Worm (Caenorhabditis elegans) whole organism, late embryonic: Measurements from ENCODE around the gene AH6.17.

Experiments used
- C38D4.7 ChIP-seq: fragments of 200-800 bp; sonication (Bioruptor generic); optimal IDR thresholded peaks from 2 replicates; lab custom pipeline; 2018; ENCODE audit warnings: mild to moderate bottlenecking, missing genetic modification characterization, moderate library complexity, missing compliant biosample characterization
- K09A11.1 ChIP-seq: sonication (generic microtip); optimal IDR thresholded peaks from 2 replicates; lab custom pipeline; 2017; ENCODE audit warnings: antibody characterized with exemption, mild to moderate bottlenecking, missing genetic modification characterization, missing compliant biosample characterization; ENCODE audit not compliant: insufficient read depth
- T23F11.4 ChIP-seq: fragments of 200-800 bp; sonication (Bioruptor generic); optimal IDR thresholded peaks from 2 replicates; lab custom pipeline; 2018; ENCODE audit warnings: mild to moderate bottlenecking, missing genetic modification characterization, missing compliant biosample characterization
- Y22D7AL.16 ChIP-seq: sonication (generic microtip); optimal IDR thresholded peaks from 2 replicates; lab custom pipeline; 2016; ENCODE audit warnings: missing genetic modification characterization, missing compliant biosample characterization
- ama-1 ChIP-seq: fragments of 150-350 bp; optimal IDR thresholded peaks from 2 replicates; lab custom pipeline; 2014
- ceh-14 ChIP-seq: sonication (generic microtip); optimal IDR thresholded peaks from 2 replicates; lab custom pipeline; 2016; ENCODE audit warnings: missing genotype, missing genetic modification characterization, missing compliant biosample characterization
- ceh-18 ChIP-seq: sonication (generic microtip); optimal IDR thresholded peaks from 2 replicates; lab custom pipeline; 2016; ENCODE audit warnings: missing genetic modification characterization, missing compliant biosample characterization
- ceh-2 ChIP-seq: sonication (generic microtip); optimal IDR thresholded peaks from 2 replicates; lab custom pipeline; 2016; ENCODE audit warnings: missing genotype, missing genetic modification characterization, missing compliant biosample characterization
- ceh-31 ChIP-seq: sonication (generic microtip); optimal IDR thresholded peaks from 2 replicates; lab custom pipeline; 2016; ENCODE audit warnings: missing genetic modification characterization, missing compliant biosample characterization
- ceh-45 ChIP-seq: fragments of 200-800 bp; sonication (Bioruptor generic); IDR thresholded peaks from 2 replicates; pipeline ENCODE4 v1.3.6; 2022; ENCODE audit warnings: missing genetic modification reagents, missing genetic modification characterization, missing compliant biosample characterization
- ceh-6 ChIP-seq: fragments of 200-800 bp; sonication (Bioruptor generic); optimal IDR thresholded peaks from 2 replicates; lab custom pipeline; 2018; ENCODE audit warnings: mild to moderate bottlenecking, missing genetic modification characterization, missing compliant biosample characterization
- che-1 ChIP-seq: sonication (generic microtip); optimal IDR thresholded peaks from 2 replicates; lab custom pipeline; 2016; ENCODE audit warnings: mild to moderate bottlenecking, missing genetic modification characterization, missing compliant biosample characterization
- dmd-4 ChIP-seq: sonication (generic microtip); optimal IDR thresholded peaks from 2 replicates; lab custom pipeline; 2016; ENCODE audit warnings: borderline replicate concordance, missing genetic modification characterization, missing compliant biosample characterization
- elt-2 ChIP-seq: sonication (generic microtip); optimal IDR thresholded peaks from 2 replicates; lab custom pipeline; 2016; ENCODE audit warnings: missing genetic modification reagents, missing genetic modification characterization, missing compliant biosample characterization
- eyg-1 ChIP-seq: sonication (generic microtip); optimal IDR thresholded peaks from 2 replicates; lab custom pipeline; 2016; ENCODE audit warnings: missing genotype, missing genetic modification characterization, missing compliant biosample characterization
- hlh-15 ChIP-seq: sonication (generic microtip); optimal IDR thresholded peaks from 2 replicates; lab custom pipeline; 2016; ENCODE audit warnings: missing genetic modification characterization, missing compliant biosample characterization
- lim-6 ChIP-seq: sonication (generic microtip); optimal IDR thresholded peaks from 2 replicates; lab custom pipeline; 2016; ENCODE audit warnings: missing genetic modification characterization, missing compliant biosample characterization
- mec-3 ChIP-seq: sonication (generic microtip); optimal IDR thresholded peaks from 2 replicates; lab custom pipeline; 2016; ENCODE audit warnings: borderline replicate concordance, missing genetic modification characterization, missing compliant biosample characterization
- nhr-11 ChIP-seq: fragments of 150-350 bp; optimal IDR thresholded peaks from 2 replicates; lab custom pipeline; 2014; ENCODE audit warnings: missing biosample characterization, missing genetic modification characterization
- npax-4 ChIP-seq: sonication (generic microtip); optimal IDR thresholded peaks from 2 replicates; lab custom pipeline; 2016; ENCODE audit warnings: missing genetic modification characterization, missing compliant biosample characterization
- pag-3 ChIP-seq: sonication (generic microtip); optimal IDR thresholded peaks from 2 replicates; lab custom pipeline; 2016; ENCODE audit warnings: missing compliant biosample characterization, missing genetic modification characterization, borderline replicate concordance
- pat-9 ChIP-seq: fragments of 200-800 bp; sonication (Bioruptor generic); optimal IDR thresholded peaks from 2 replicates; lab custom pipeline; 2018; ENCODE audit warnings: mild to moderate bottlenecking, missing genetic modification characterization, moderate library complexity, missing compliant biosample characterization
- pha-2 ChIP-seq: sonication (generic microtip); optimal IDR thresholded peaks from 2 replicates; lab custom pipeline; 2017; ENCODE audit warnings: mild to moderate bottlenecking, missing genetic modification characterization, missing compliant biosample characterization
- pha-4 ChIP-seq: fragments of 150-350 bp; optimal IDR thresholded peaks from 2 replicates; lab custom pipeline; 2018; ENCODE audit warnings: missing biosample characterization, missing genetic modification reagents, missing genetic modification characterization
- pqm-1 ChIP-seq: sonication (generic microtip); optimal IDR thresholded peaks from 2 replicates; lab custom pipeline; 2016; ENCODE audit warnings: missing genetic modification characterization, missing compliant biosample characterization
- pros-1 ChIP-seq: fragments of 150-350 bp; optimal IDR thresholded peaks from 2 replicates; lab custom pipeline; 2014; ENCODE audit warnings: missing biosample characterization, missing genetic modification reagents, missing genetic modification characterization
- sox-2 ChIP-seq: fragments of 200-800 bp; sonication (Bioruptor generic); IDR thresholded peaks from 2 replicates; pipeline ENCODE4 v1.3.6; 2022; ENCODE audit warnings: missing genetic modification reagents, missing genetic modification characterization, missing compliant biosample characterization
- syd-9 ChIP-seq: sonication (generic microtip); optimal IDR thresholded peaks from 2 replicates; lab custom pipeline; 2016; ENCODE audit warnings: mild to moderate bottlenecking, missing genetic modification characterization, moderate library complexity, missing compliant biosample characterization
- tbx-2 ChIP-seq: sonication (generic microtip); optimal IDR thresholded peaks from 2 replicates; lab custom pipeline; 2016; ENCODE audit warnings: missing genetic modification characterization, missing compliant biosample characterization
- tbx-7 ChIP-seq: sonication (generic microtip); optimal IDR thresholded peaks from 2 replicates; lab custom pipeline; 2016; ENCODE audit warnings: missing genotype, missing genetic modification characterization, missing compliant biosample characterization
- ttx-3 ChIP-seq: sonication (generic microtip); optimal IDR thresholded peaks from 2 replicates; lab custom pipeline; 2016; ENCODE audit warnings: missing genetic modification reagents, missing genetic modification characterization, missing compliant biosample characterization
- unc-3 ChIP-seq, 2 experiments: fragments of 200-800 bp in 1 of 2; sonication (Bioruptor generic) in 1 of 2; sonication (generic microtip) in 1 of 2; conservative IDR thresholded peaks in 1 of 2; optimal IDR thresholded peaks in 1 of 2; 2 replicates each; pipeline versions ENCODE4 v1.3.6 to Lab custom; 2016 to 2022; ENCODE audit warnings: missing compliant biosample characterization in 2 of 2, missing genetic modification characterization in 2 of 2, missing genetic modification reagents in 1 of 2
- unc-55 ChIP-seq: sonication (generic microtip); optimal IDR thresholded peaks from 2 replicates; lab custom pipeline; 2017; ENCODE audit warnings: missing biosample characterization, missing genetic modification reagents, missing genetic modification characterization
- zip-5 ChIP-seq: sonication (generic microtip); optimal IDR thresholded peaks from 2 replicates; lab custom pipeline; 2016; ENCODE audit warnings: missing genetic modification characterization, missing compliant biosample characterization

The AH6.17 gene

ce11 chrII:9522986-9523385 is at the start of gene AH6.17:
Gene AH6.17, plus strand, starts transcription at chrII:9523170.
- TF ChIP-seq nhr-11 (tag; lab: Kevin White, UChicago) (no peak), pros-1 (tag; lab: Kevin White, UChicago) (no peak), C38D4.7 (GFP tag; lab: Kevin White, UChicago) (no peak), ceh-18 (tag; lab: Kevin White, UChicago) (no peak), elt-2 (no peak), K09A11.1 (tag; lab: Kevin White, UChicago) (no peak), ceh-14 (no peak), hlh-15 (no peak), mec-3 (tag; lab: Kevin White, UChicago) (no peak), pat-9 (tag; lab: Kevin White, UChicago) (no peak), zip-5 (tag; lab: Kevin White, UChicago) (no peak), tbx-7 (tag; lab: Kevin White, UChicago) (no peak), sox-2 (no peak), ttx-3 (tag; lab: Kevin White, UChicago) (no peak), che-1 (no peak), ceh-2 (no peak), pha-2 (tag; lab: Kevin White, UChicago) (no peak), Y22D7AL.16 (tag; lab: Kevin White, UChicago) (no peak)

ce11 chrII:9474367-9475105 is 48.4 kb upstream of the AH6.17 start, which contains the start of the genes chil-25 and chil-26:
Gene chil-25, minus strand, starts transcription at chrII:9474467.
Gene chil-26, plus strand, starts transcription at chrII:9475055.
- TF ChIP-seq pqm-1 (no peak), pha-2 (tag; lab: Kevin White, UChicago) (no peak), dmd-4 (tag; lab: Kevin White, UChicago) (no peak), sox-2 (no peak), tbx-2 (tag; lab: Kevin White, UChicago) (no peak), ceh-18 (tag; lab: Kevin White, UChicago) (no peak), ceh-45 (GFP tag; lab: Robert Waterston, UW) (no peak)

- no peak for TF ChIP-seq ceh-6 (GFP tag; lab: Kevin White, UChicago)
- TF ChIP-seq zip-5 (tag; lab: Kevin White, UChicago): no peak
- no peak for TF ChIP-seq ceh-14
- TF ChIP-seq lim-6 (tag; lab: Kevin White, UChicago): no peak
- no peak for TF ChIP-seq ama-1
- no peak for TF ChIP-seq pqm-1
- no peak for TF ChIP-seq unc-3 (GFP tag; conservative IDR thresholded peaks at IDR 0.05; lab: Robert Waterston, UW)
- TF ChIP-seq unc-3 (tag; optimal IDR thresholded peaks at IDR 0.05; lab: Kevin White, UChicago): no peak
- TF ChIP-seq, all 69 proteins: peak for 0
Measured at ce11 chrII:9477567-9477966, 45.4 kb upstream of the AH6.17 start, which contains the start of gene chil-27. Gene chil-27, plus strand, starts transcription at chrII:9477867.

DNA sequence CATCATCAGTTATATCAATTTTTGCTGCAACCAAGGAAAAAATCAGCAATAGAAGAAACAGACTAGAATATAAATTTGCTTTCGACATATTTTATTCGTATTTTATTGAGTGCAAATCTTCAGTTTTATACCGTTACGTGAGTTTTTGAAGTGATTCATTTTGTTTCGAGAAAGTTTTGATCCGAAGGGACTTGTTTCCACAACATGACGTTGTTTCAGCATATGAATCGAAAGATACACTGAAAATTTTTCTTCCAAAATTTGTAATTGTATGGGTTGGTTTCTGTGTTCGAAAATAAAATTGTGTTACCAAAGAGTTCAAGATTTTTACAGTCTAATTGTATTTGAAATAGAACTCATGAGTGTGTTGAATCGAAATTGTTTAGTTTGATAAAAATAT is 43.0 kb upstream of the AH6.17 start, which contains the start of gene T19H5.7:
Gene T19H5.7 (minus strand): TSS at position 101 of the 400 bp plus-strand sequence.
- no peak for TF ChIP-seq unc-55 (GFP tag; lab: Kevin White, UChicago)

DNA sequence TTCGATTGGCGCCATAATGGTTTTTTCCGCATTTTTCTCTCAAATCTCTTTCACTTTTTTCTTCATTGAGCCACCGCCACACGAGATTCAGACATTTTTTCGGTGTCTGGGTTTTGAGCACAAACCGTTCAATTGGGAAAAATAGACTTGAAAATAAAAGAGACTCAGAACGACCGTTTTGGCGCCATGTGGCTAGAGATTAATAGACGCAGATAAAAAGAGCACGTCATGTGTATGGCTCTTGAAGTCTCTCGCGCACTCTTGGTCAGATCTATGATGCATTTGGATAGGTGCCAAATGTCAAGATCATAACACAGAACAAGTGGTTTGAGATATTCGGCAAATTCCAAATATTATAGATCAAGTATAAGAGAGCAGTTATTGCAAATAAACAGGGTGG is 41.5 kb upstream of the AH6.17 start:
- TF ChIP-seq eyg-1 (tag; lab: Kevin White, UChicago) (no peak), hlh-15 (no peak), syd-9 (tag; lab: Kevin White, UChicago) (no peak), ceh-2 (no peak), ceh-31 (tag; lab: Kevin White, UChicago) (no peak), elt-2 (no peak), pha-4 (tag; lab: Kevin White, UChicago) (no peak), T23F11.4 (GFP tag; lab: Kevin White, UChicago) (no peak), tbx-7 (tag; lab: Kevin White, UChicago) (no peak), ceh-14 (no peak), pag-3 (tag; lab: Kevin White, UChicago) (no peak), ceh-18 (tag; lab: Kevin White, UChicago) (no peak), tbx-2 (tag; lab: Kevin White, UChicago) (no peak), npax-4 (tag; lab: Kevin White, UChicago) (no peak)
